Worm (Caenorhabditis elegans) whole organism, young adult: ENCODE data around the gene K03H6.5.

Experiments used
- cebp-1 ChIP-seq, 2 experiments: fragments of 200-800 bp in 1 of 2; sonication (Bioruptor generic) in 1 of 2; sonication (generic microtip) in 1 of 2; IDR thresholded peaks in 1 of 2; optimal IDR thresholded peaks in 1 of 2; 2 replicates each; pipeline versions ENCODE4 v1.3.6 to Lab custom; 2017 to 2022; ENCODE audit warnings: missing compliant biosample characterization in 2 of 2, missing genetic modification characterization in 2 of 2, mild to moderate bottlenecking in 1 of 2, missing genetic modification reagents in 1 of 2, moderate library complexity in 1 of 2
- chd-7 ChIP-seq: sonication (generic microtip); optimal IDR thresholded peaks from 2 replicates; lab custom pipeline; 2016; ENCODE audit warnings: mild to moderate bottlenecking, missing genetic modification characterization, moderate library complexity, missing compliant biosample characterization
- hlh-12 ChIP-seq: sonication (generic microtip); optimal IDR thresholded peaks from 2 replicates; lab custom pipeline; 2016; ENCODE audit warnings: missing genetic modification characterization, missing compliant biosample characterization
- lir-1 ChIP-seq: fragments of 200-800 bp; sonication (Bioruptor generic); conservative IDR thresholded peaks from 2 replicates; pipeline ENCODE4 v1.3.6; 2022; ENCODE audit warnings: missing genetic modification reagents, missing genetic modification characterization, missing compliant biosample characterization
- nfya-1 ChIP-seq: sonication (generic microtip); optimal IDR thresholded peaks from 2 replicates; lab custom pipeline; 2017; ENCODE audit warnings: antibody characterized with exemption, missing compliant biosample characterization, missing genetic modification characterization, borderline replicate concordance; ENCODE audit not compliant: insufficient read depth
- unc-62 ChIP-seq: fragments of 150-350 bp; optimal IDR thresholded peaks from 2 replicates; lab custom pipeline; 2014; ENCODE audit warnings: missing biosample characterization, missing genetic modification reagents, missing genetic modification characterization
- zim-3 ChIP-seq: sonication (generic microtip); optimal IDR thresholded peaks from 2 replicates; lab custom pipeline; 2017; ENCODE audit warnings: mild to moderate bottlenecking, missing genetic modification characterization, moderate library complexity, missing compliant biosample characterization

ce11 chrIV:1515891-1516290 is 20.3 kb downstream of the K03H6.5 start:
- TF ChIP-seq nfya-1 (tag; lab: Kevin White, UChicago): no peak
- TF ChIP-seq chd-7 (tag; lab: Kevin White, UChicago): no peak
- no peak for TF ChIP-seq zim-3 (tag; lab: Kevin White, UChicago)
- TF ChIP-seq hlh-12 (tag; lab: Kevin White, UChicago): no peak
- TF ChIP-seq lir-1 (GFP tag; lab: Robert Waterston, UW): no peak
- no peak for TF ChIP-seq unc-62 (GFP tag; lab: Kevin White, UChicago)
- TF ChIP-seq cebp-1 (GFP tag; IDR thresholded peaks at IDR 0.05; lab: Robert Waterston, UW): no peak
- no peak for TF ChIP-seq cebp-1 (tag; optimal IDR thresholded peaks at IDR 0.05; lab: Kevin White, UChicago)
